Worm (Caenorhabditis elegans) whole organism, L2 larva: ENCODE results near the gene F31F7.2.

ENCODE experiments used
- blmp-1 ChIP-seq: sonication (generic microtip); optimal IDR thresholded peaks from 2 replicates; lab custom pipeline; 2017; ENCODE audit warnings: missing genetic modification characterization, mild to moderate bottlenecking, missing compliant biosample characterization, antibody characterized with exemption, moderate library complexity; ENCODE audit not compliant: insufficient read depth
- ceh-82 ChIP-seq: fragments of 150-350 bp; optimal IDR thresholded peaks from 2 replicates; lab custom pipeline; 2014; ENCODE audit warnings: missing biosample characterization, missing genetic modification characterization
- lin-39 ChIP-seq: fragments of 150-350 bp; optimal IDR thresholded peaks from 2 replicates; lab custom pipeline; 2014; ENCODE audit warnings: missing biosample characterization, missing genetic modification reagents, missing genetic modification characterization
- lsy-2 ChIP-seq, 2 experiments: fragments of 150-350 bp in 1 of 2; sonication (generic microtip) in 1 of 2; optimal IDR thresholded peaks; 2 replicates each; lab custom pipeline; 2014 to 2017; ENCODE audit warnings: missing biosample characterization in 2 of 2, missing genetic modification characterization in 2 of 2
- mab-5 ChIP-seq: fragments of 150-350 bp; optimal IDR thresholded peaks from 2 replicates; lab custom pipeline; 2014; ENCODE audit warnings: missing biosample characterization, missing genetic modification characterization
- nhr-11 ChIP-seq: fragments of 150-350 bp; optimal IDR thresholded peaks from 2 replicates; lab custom pipeline; 2014; ENCODE audit warnings: missing biosample characterization, missing genetic modification characterization
- nhr-12 ChIP-seq: fragments of 150-350 bp; optimal IDR thresholded peaks from 2 replicates; lab custom pipeline; 2014; ENCODE audit warnings: missing biosample characterization, missing genetic modification characterization
- nhr-23 ChIP-seq: fragments of 150-350 bp; optimal IDR thresholded peaks from 2 replicates; lab custom pipeline; 2014; ENCODE audit warnings: missing biosample characterization, missing genetic modification reagents, missing genetic modification characterization
- peb-1 ChIP-seq: fragments of 150-350 bp; optimal IDR thresholded peaks from 2 replicates; lab custom pipeline; 2014; ENCODE audit warnings: missing biosample characterization, missing genetic modification characterization
- snpc-4 ChIP-seq: fragments of 150-350 bp; optimal IDR thresholded peaks from 2 replicates; lab custom pipeline; 2014; ENCODE audit warnings: missing biosample characterization, missing genetic modification characterization
- unc-62 ChIP-seq: fragments of 150-350 bp; optimal IDR thresholded peaks from 2 replicates; lab custom pipeline; 2014; ENCODE audit warnings: missing biosample characterization, missing genetic modification reagents, missing genetic modification characterization
- zag-1 ChIP-seq: fragments of 150-350 bp; optimal IDR thresholded peaks from 2 replicates; lab custom pipeline; 2014; ENCODE audit warnings: missing biosample characterization, missing genetic modification characterization
- ztf-11 ChIP-seq: sonication (generic microtip); optimal IDR thresholded peaks from 2 replicates; lab custom pipeline; 2017; ENCODE audit warnings: missing biosample characterization, missing genetic modification characterization

DNA sequence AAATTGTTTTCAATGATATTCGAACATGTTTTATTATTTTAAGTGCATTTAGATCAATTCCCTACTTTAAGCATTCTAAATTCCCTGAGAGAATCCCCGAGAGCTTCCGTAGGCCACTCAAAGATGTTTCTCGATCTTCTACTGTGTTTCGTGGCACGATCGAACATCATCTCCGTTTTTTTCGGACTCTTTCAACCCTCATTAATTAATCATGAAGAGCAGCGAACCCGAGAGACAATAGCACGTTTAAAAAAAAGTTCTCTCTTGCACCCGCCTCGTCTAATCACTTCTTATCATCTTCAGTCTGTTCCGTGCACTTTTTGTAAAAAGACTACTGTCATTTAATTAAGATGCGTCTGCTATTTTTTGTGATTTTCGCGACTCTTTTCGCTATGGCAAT is 18.0 kb downstream of the F31F7.2 start, which contains the start of gene K12B6.11:
- TF ChIP-seq unc-62 (GFP tag; lab: Kevin White, UChicago): no peak
- TF ChIP-seq nhr-12 (tag; lab: Kevin White, UChicago): no peak
- TF ChIP-seq nhr-11 (tag; lab: Kevin White, UChicago): no peak
- TF ChIP-seq blmp-1 (tag; lab: Kevin White, UChicago): no peak
- TF ChIP-seq ceh-82: no peak
- no peak for TF ChIP-seq lsy-2 (tag; optimal IDR thresholded peaks at IDR 0.05; lab: Kevin White, UChicago)
- TF ChIP-seq nhr-23 (tag; lab: Kevin White, UChicago): no peak
- TF ChIP-seq snpc-4 (tag; lab: Kevin White, UChicago): no peak
- no peak for TF ChIP-seq mab-5 (tag; lab: Kevin White, UChicago)
- no peak for TF ChIP-seq zag-1 (tag; lab: Kevin White, UChicago)
- no peak for TF ChIP-seq lin-39
- no peak for TF ChIP-seq ztf-11
- TF ChIP-seq peb-1 (tag; lab: Kevin White, UChicago): no peak
